Fruit fly (Drosophila melanogaster): ENCODE results near the gene CG42369.

- no peak for TF ChIP-seq usp (GFP tag; optimal IDR thresholded peaks at IDR 0.05)
- TF ChIP-seq psq (optimal IDR thresholded peaks at IDR 0.05) = no peak
- TF ChIP-seq CG8478 (optimal IDR thresholded peaks at IDR 0.05) = no peak
- TF ChIP-seq Dll (optimal IDR thresholded peaks at IDR 0.05) = no peak
Observed at dm6 chr2L:6379197-6379596, 17.9 kb downstream of the CG42369 start.

Measured in whole organism.